Fruit fly (Drosophila melanogaster): ENCODE results near the gene CG5225.

The CG5225 gene

dm6 chr3R:17053415-17054177, 25.1 kb downstream of the CG5225 start, which contains the start of gene Dad:
Gene Dad (plus strand): TSS chr3R:17054007.
- TF ChIP-seq rgr (GFP tag; optimal IDR thresholded peaks at IDR 0.05) (peak; percentile 78), HLH106 (tag; optimal IDR thresholded peaks at IDR 0.05) (peak; percentile 55), dsf (GFP tag; optimal IDR thresholded peaks at IDR 0.05; ENCODE audit: borderline replicate concordance) (no peak), lola (GFP tag; optimal IDR thresholded peaks at IDR 0.05) (no peak), Myc (optimal IDR thresholded peaks at IDR 0.05) (no peak), sv (GFP tag; optimal IDR thresholded peaks at IDR 0.05) (no peak), jim (GFP tag; optimal IDR thresholded peaks at IDR 0.05) (no peak), usp (GFP tag; optimal IDR thresholded peaks at IDR 0.05) (no peak), CG9705 (GFP tag; optimal IDR thresholded peaks at IDR 0.05) (no peak), OdsH (GFP tag; optimal IDR thresholded peaks at IDR 0.05) (peak; percentile 49), Jra (GFP tag; optimal IDR thresholded peaks at IDR 0.05) (no peak), Vsx2 (GFP tag; optimal IDR thresholded peaks at IDR 0.05; ENCODE audit: partially characterized antibody) (peak; percentile 20), Hnf4 (GFP tag; optimal IDR thresholded peaks at IDR 0.05) (peak; percentile 48), Dfd (GFP tag; optimal IDR thresholded peaks at IDR 0.05) (no peak), br (GFP tag; optimal IDR thresholded peaks at IDR 0.05) (peak; percentile 75), sage (GFP tag; optimal IDR thresholded peaks at IDR 0.05) (peak; percentile 49), woc (GFP tag; optimal IDR thresholded peaks at IDR 0.05) (no peak), psq (GFP tag; optimal IDR thresholded peaks at IDR 0.05) (no peak), N (GFP tag; optimal IDR thresholded peaks at IDR 0.05) (no peak), h (GFP tag; optimal IDR thresholded peaks at IDR 0.05) (peak; percentile 83), CG32264 (GFP tag; optimal IDR thresholded peaks at IDR 0.05) (peak; percentile 1), dmrt93B (GFP tag; optimal IDR thresholded peaks at IDR 0.05) (no peak), Dif (GFP tag; optimal IDR thresholded peaks at IDR 0.05; ENCODE audit: partially characterized antibody) (peak; percentile 66), Hr83 (GFP tag; optimal IDR thresholded peaks at IDR 0.05; ENCODE audit: poor library complexity, severe bottlenecking) (peak; percentile 51), CrebA (GFP tag; optimal IDR thresholded peaks at IDR 0.05; ENCODE audit: borderline replicate concordance) (peak; percentile 8), fru (GFP tag; optimal IDR thresholded peaks at IDR 0.05) (peak; percentile 69), Hr78 (GFP tag; optimal IDR thresholded peaks at IDR 0.05) (no peak), tai (GFP tag; optimal IDR thresholded peaks at IDR 0.05) (peak; percentile 55), dl (GFP tag; optimal IDR thresholded peaks at IDR 0.05; ENCODE audit: insufficient read depth in 1 of 2, partially characterized antibody in 2 of 2) (peak; percentile 53 to 70), Mio (GFP tag; optimal IDR thresholded peaks at IDR 0.05) (no peak), foxo (GFP tag; optimal IDR thresholded peaks at IDR 0.05) (peak in 1 of 2 experiments; percentile 71), Rel (GFP tag; optimal IDR thresholded peaks at IDR 0.05) (peak; percentile 10), Rel (tag; optimal IDR thresholded peaks at IDR 0.05) (peak; percentile 8), Abd-B (GFP tag; optimal IDR thresholded peaks at IDR 0.05) (no peak), Sp1 (GFP tag; optimal IDR thresholded peaks at IDR 0.05) (peak; percentile 34), GATAd (GFP tag; optimal IDR thresholded peaks at IDR 0.05) (no peak), pan (optimal IDR thresholded peaks at IDR 0.05) (no peak), ey (GFP tag; optimal IDR thresholded peaks at IDR 0.05) (peak; percentile 49), brk (GFP tag; optimal IDR thresholded peaks at IDR 0.05) (peak; percentile 64)

DNA sequence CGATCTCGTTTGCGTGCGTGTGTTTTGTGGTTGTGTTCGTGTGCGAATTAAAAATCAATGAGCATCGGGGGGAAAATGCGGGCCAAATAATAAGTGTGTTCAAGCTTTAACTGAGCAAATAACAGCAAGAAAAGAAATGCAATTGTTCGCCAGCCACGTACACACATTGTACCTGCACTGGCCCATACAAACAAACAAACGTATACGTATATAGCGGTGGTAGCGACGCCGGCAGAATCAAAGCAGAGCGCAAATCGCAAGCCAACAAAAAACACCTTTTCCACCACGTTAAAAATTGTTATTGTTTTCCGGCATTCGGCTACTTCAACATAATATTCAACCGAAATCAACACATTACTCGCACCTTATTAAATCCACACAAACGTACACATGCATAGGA, 26.0 kb downstream of the CG5225 start:
- TF ChIP-seq jim (GFP tag; optimal IDR thresholded peaks at IDR 0.05) (no peak), Dfd (GFP tag; optimal IDR thresholded peaks at IDR 0.05) (no peak), CG32264 (GFP tag; optimal IDR thresholded peaks at IDR 0.05) (no peak)
